Worm (Caenorhabditis elegans): ENCODE measurements around the gene nhr-152.

nhr-152 gene

DNA sequence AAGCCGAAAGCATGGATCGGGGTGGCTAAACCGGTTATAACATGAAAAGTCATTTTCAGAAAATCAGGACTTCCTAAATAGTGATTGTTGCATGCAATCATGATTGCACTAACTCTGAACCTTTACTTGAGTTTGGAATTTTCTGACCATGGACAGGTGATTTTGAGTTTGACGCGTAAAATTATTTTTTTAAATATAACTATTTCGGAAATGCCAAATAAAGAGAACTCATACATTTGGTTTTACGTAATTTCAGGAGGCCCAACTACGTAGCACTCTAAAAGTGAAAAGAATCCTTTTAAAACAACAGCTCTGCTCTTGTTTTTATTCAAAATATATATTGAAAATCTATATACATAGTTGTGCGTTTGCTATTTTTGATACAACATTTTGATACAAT lies 34.4 kb upstream of the nhr-152 start, which contains the start of gene srh-234:
Gene srh-234 (minus strand): TSS at position 101 of the 400 bp plus-strand sequence.
- no peak for TF ChIP-seq unc-62 (GFP tag; optimal IDR thresholded peaks at IDR 0.05)
- no peak for TF ChIP-seq nhr-25 (tag; optimal IDR thresholded peaks at IDR 0.05)
- no peak for TF ChIP-seq ceh-82 (tag; optimal IDR thresholded peaks at IDR 0.05)
- no peak for TF ChIP-seq sma-3 (GFP tag; optimal IDR thresholded peaks at IDR 0.05)
- TF ChIP-seq nhr-21 (tag; optimal IDR thresholded peaks at IDR 0.05), result no peak
- no peak for TF ChIP-seq Y55F3AM.14 (GFP tag; optimal IDR thresholded peaks at IDR 0.05)
- no peak for TF ChIP-seq sem-4 (tag; optimal IDR thresholded peaks at IDR 0.05)
- no peak for TF ChIP-seq lin-39 (tag; optimal IDR thresholded peaks at IDR 0.05)
- no peak for TF ChIP-seq C34F6.9 (tag; optimal IDR thresholded peaks at IDR 0.05)
- TF ChIP-seq mdl-1 (tag; optimal IDR thresholded peaks at IDR 0.05), result no peak
- no peak for TF ChIP-seq nhr-11 (tag; optimal IDR thresholded peaks at IDR 0.05)
- no peak for TF ChIP-seq ZK546.5 (tag; optimal IDR thresholded peaks at IDR 0.05)
- no peak for TF ChIP-seq mbf-1 (tag; optimal IDR thresholded peaks at IDR 0.05)
- TF ChIP-seq F13H6.1 (tag; optimal IDR thresholded peaks at IDR 0.05), result no peak
- no peak for TF ChIP-seq egl-27 (tag; optimal IDR thresholded peaks at IDR 0.05)
- no peak for TF ChIP-seq nhr-12 (tag; optimal IDR thresholded peaks at IDR 0.05)

DNA sequence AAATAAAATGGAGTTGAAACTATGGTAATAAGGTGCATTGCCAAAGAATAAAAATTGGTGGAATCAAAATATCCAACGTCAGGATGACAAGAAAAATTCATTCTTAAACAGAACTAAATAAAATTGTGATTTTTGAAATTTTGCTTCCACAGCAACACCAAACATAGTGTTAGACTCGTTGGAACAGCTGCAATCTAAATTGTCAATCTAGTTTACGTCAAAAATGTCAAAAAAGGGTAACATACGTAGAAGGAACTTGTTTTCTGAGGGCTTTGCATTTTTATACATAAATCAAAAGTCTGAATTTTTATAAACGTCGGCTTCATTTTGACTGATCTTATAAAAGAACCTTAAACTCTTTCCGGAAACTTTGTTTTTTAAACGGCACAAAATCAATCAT lies 32.6 kb upstream of the nhr-152 start, which contains the start of gene srh-200:
Gene srh-200 (minus strand): TSS at position 101 of the 400 bp plus-strand sequence.
- TF ChIP-seq C34F6.9 (tag; optimal IDR thresholded peaks at IDR 0.05) (no peak), unc-39 (tag; optimal IDR thresholded peaks at IDR 0.05) (no peak), nhr-10 (tag; optimal IDR thresholded peaks at IDR 0.05) (no peak), mab-5 (tag; optimal IDR thresholded peaks at IDR 0.05) (no peak), sem-4 (tag; optimal IDR thresholded peaks at IDR 0.05) (no peak), skn-1 (tag; optimal IDR thresholded peaks at IDR 0.05) (no peak), ceh-16 (tag; optimal IDR thresholded peaks at IDR 0.05) (no peak), nhr-11 (tag; optimal IDR thresholded peaks at IDR 0.05) (no peak), ama-1 (optimal IDR thresholded peaks at IDR 0.05) (no peak), unc-55 (GFP tag; optimal IDR thresholded peaks at IDR 0.05) (no peak), ztf-4 (tag; optimal IDR thresholded peaks at IDR 0.05) (no peak), unc-62 (GFP tag; optimal IDR thresholded peaks at IDR 0.05) (no peak)

DNA sequence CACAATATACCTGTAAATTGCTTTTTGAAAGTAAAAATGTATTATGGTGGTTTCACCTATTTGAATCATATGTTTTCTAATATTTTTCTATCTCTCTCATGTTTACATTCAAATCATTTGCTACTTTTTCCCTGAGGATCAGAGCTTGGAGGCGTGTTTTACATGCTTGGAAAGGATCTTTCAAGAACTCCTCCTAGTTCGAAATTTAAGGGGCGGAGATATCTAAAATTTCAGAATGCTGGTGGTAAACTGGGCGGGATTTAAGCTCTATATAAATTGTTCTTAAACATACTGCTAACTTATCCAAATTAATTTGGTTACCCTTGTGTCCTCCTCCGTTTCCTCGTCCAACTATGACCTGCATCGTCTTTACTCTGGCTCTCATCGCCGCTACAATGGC lies 18.2 kb upstream of the nhr-152 start, which contains the start of gene C12D5.5:
Gene C12D5.5 (plus strand): TSS at position 301 of the 400 bp plus-strand sequence.
- TF ChIP-seq nhr-129 (tag; optimal IDR thresholded peaks at IDR 0.05) (no peak), ama-1 (optimal IDR thresholded peaks at IDR 0.05) (no peak), nhr-11 (tag; optimal IDR thresholded peaks at IDR 0.05) (no peak), alr-1 (tag; optimal IDR thresholded peaks at IDR 0.05) (no peak), ZK546.5 (tag; optimal IDR thresholded peaks at IDR 0.05) (no peak), nhr-237 (tag; optimal IDR thresholded peaks at IDR 0.05) (no peak)

DNA sequence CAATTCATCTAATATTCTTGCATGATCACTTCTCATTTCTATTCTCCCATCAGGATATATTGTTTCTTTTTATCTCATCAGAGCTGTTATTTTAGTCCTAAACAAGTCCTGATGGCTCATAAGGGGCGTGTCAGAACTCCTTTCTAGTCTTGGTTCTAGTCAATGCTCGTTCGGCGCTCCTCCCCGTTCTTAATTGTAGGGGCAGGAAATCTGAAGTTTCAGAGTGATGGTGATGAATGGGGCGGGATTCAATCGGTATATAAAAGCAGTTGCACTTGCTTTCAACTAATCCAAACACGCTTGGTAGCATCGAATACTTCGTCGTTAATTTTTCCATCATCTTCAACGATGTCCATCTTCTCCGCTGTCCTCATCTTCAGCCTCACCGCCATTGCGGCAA lies 13.9 kb upstream of the nhr-152 start, which contains the start of gene C12D5.4:
Gene C12D5.4 (plus strand): TSS at position 301 of the 400 bp plus-strand sequence.
- TF ChIP-seq skn-1 (tag; optimal IDR thresholded peaks at IDR 0.05) (no peak), alr-1 (tag; optimal IDR thresholded peaks at IDR 0.05) (no peak), ztf-4 (tag; optimal IDR thresholded peaks at IDR 0.05) (no peak), nhr-23 (tag; optimal IDR thresholded peaks at IDR 0.05) (no peak), ceh-82 (tag; optimal IDR thresholded peaks at IDR 0.05) (no peak), snpc-4 (tag; optimal IDR thresholded peaks at IDR 0.05) (no peak), sma-9 (GFP tag; optimal IDR thresholded peaks at IDR 0.05) (no peak), sma-9 (tag; optimal IDR thresholded peaks at IDR 0.05) (no peak), mdl-1 (tag; optimal IDR thresholded peaks at IDR 0.05) (no peak), blmp-1 (tag; optimal IDR thresholded peaks at IDR 0.05; ENCODE audit: insufficient read depth) (no peak), dmd-4 (tag; optimal IDR thresholded peaks at IDR 0.05) (no peak), zag-1 (tag; optimal IDR thresholded peaks at IDR 0.05) (no peak), elt-3 (tag; optimal IDR thresholded peaks at IDR 0.05) (no peak), ZK546.5 (tag; optimal IDR thresholded peaks at IDR 0.05) (no peak), C34F6.9 (tag; optimal IDR thresholded peaks at IDR 0.05) (no peak), mab-5 (tag; optimal IDR thresholded peaks at IDR 0.05) (no peak), lin-13 (GFP tag; optimal IDR thresholded peaks at IDR 0.05) (no peak), ztf-11 (tag; optimal IDR thresholded peaks at IDR 0.05) (no peak), egl-27 (tag; optimal IDR thresholded peaks at IDR 0.05) (no peak), unc-55 (GFP tag; optimal IDR thresholded peaks at IDR 0.05) (no peak)

Measured in whole organism, L2 larva.